In genomic region chrIII:7162065-7162762, ce11 we compare ENCODE assay signal across 1 worm cellular context.
A peak's percentile ranks its signal among the peaks of the same experiment; 100 is the strongest.
TF ChIP-seq lines count a peak whose summit lies in the region.

syf-2 (minus strand) TSS chrIII:7162115.
K04G7.1 (plus strand) TSS chrIII:7162712.

TF ChIP-seq in whole organism, L1 larva, 84 proteins besides CTCF, POLR2A, EP300 and RAD21 (continued from another document):
- peak; percentile 95 for TF ChIP-seq fkh-8 (tag; optimal IDR thresholded peaks at IDR 0.05; lab: Kevin White, UChicago)
- peak; percentile 90 for TF ChIP-seq nhr-20 (tag; optimal IDR thresholded peaks at IDR 0.05; lab: Kevin White, UChicago)
- TF ChIP-seq mef-2 (tag; optimal IDR thresholded peaks at IDR 0.05; lab: Kevin White, UChicago): peak; percentile 62
- TF ChIP-seq nhr-90 (tag; optimal IDR thresholded peaks at IDR 0.05; lab: Kevin White, UChicago; ENCODE audit: poor library complexity): peak; percentile 80
- TF ChIP-seq efl-1 (optimal IDR thresholded peaks at IDR 0.05; lab: Kevin White, UChicago): peak; percentile 88 to 93
- peak; percentile 89 to 99 for TF ChIP-seq efl-1 (GFP tag; optimal IDR thresholded peaks at IDR 0.05 in 1 of 2; lab: Kevin White, UChicago)
- TF ChIP-seq egl-27 (tag; optimal IDR thresholded peaks at IDR 0.05; lab: Kevin White, UChicago): peak; percentile 78 to 87
- peak; percentile 90 for TF ChIP-seq nhr-19 (GFP tag; conservative IDR thresholded peaks at IDR 0.05; lab: Robert Waterston, UW)
- no peak for TF ChIP-seq hlh-17 (GFP tag; optimal IDR thresholded peaks at IDR 0.05; lab: Kevin White, UChicago; ENCODE audit: borderline replicate concordance)
- peak; percentile 93 for TF ChIP-seq skn-1 (tag; optimal IDR thresholded peaks at IDR 0.05; lab: Kevin White, UChicago)
- peak; percentile 86 for TF ChIP-seq mep-1 (tag; optimal IDR thresholded peaks at IDR 0.05; lab: Kevin White, UChicago)
- no peak for TF ChIP-seq pqm-1 (tag; optimal IDR thresholded peaks at IDR 0.05; lab: Kevin White, UChicago)
- TF ChIP-seq sox-4 (tag; optimal IDR thresholded peaks at IDR 0.05; lab: Kevin White, UChicago): no peak
- TF ChIP-seq dsc-1 (tag; optimal IDR thresholded peaks at IDR 0.05; lab: Kevin White, UChicago): peak; percentile 80
- TF ChIP-seq snpc-4 (tag; optimal IDR thresholded peaks at IDR 0.05; lab: Kevin White, UChicago): peak; percentile 82
- peak; percentile 95 for TF ChIP-seq lin-14 (GFP tag; optimal IDR thresholded peaks at IDR 0.05; lab: Kevin White, UChicago)
- peak; percentile 85 for TF ChIP-seq egl-13 (tag; optimal IDR thresholded peaks at IDR 0.05; lab: Kevin White, UChicago)
- no peak for TF ChIP-seq ceh-63 (GFP tag; optimal IDR thresholded peaks at IDR 0.05; lab: Kevin White, UChicago)
- TF ChIP-seq tbx-2 (tag; optimal IDR thresholded peaks at IDR 0.05; lab: Kevin White, UChicago): peak; percentile 91
- TF ChIP-seq nhr-76 (tag; optimal IDR thresholded peaks at IDR 0.05; lab: Kevin White, UChicago): no peak
- peak in 3 of 6 experiments; percentile 58 to 89 (median 59) for TF ChIP-seq elt-3 (tag; optimal IDR thresholded peaks at IDR 0.05; lab: Kevin White, UChicago)
- TF ChIP-seq unc-62 (GFP tag; optimal IDR thresholded peaks at IDR 0.05; lab: Kevin White, UChicago): no peak
- TF ChIP-seq nhr-71 (tag; optimal IDR thresholded peaks at IDR 0.05; lab: Kevin White, UChicago): peak; percentile 95
- no peak for TF ChIP-seq C34B4.2 (tag; optimal IDR thresholded peaks at IDR 0.05; lab: Kevin White, UChicago)
TF ChIP-seq in whole organism, L1 larva: peak in this region for 60.
